Worm (Caenorhabditis elegans) whole organism, mixed stage, embryonic: ENCODE results near the gene adah-1.

Experiments
- M03D4.4 ChIP-seq: sonication (generic microtip); optimal IDR thresholded peaks from 2 replicates; lab custom pipeline; 2017; ENCODE audit warnings: mild to moderate bottlenecking, missing genetic modification characterization, missing compliant biosample characterization
- bed-3 ChIP-seq: fragments of 200-800 bp; sonication (Bioruptor generic); optimal IDR thresholded peaks from 3 replicates; lab custom pipeline; 2018; ENCODE audit warnings: mild to moderate bottlenecking, missing genetic modification characterization, moderate library complexity, missing compliant biosample characterization
- blmp-1 ChIP-seq: fragments of 150-350 bp; optimal IDR thresholded peaks from 2 replicates; lab custom pipeline; 2014; ENCODE audit warnings: missing biosample characterization, missing genetic modification characterization
- ceh-39 ChIP-seq: fragments of 150-350 bp; optimal IDR thresholded peaks from 2 replicates; lab custom pipeline; 2014; ENCODE audit warnings: missing biosample characterization, missing genetic modification characterization
- ceh-43 ChIP-seq: fragments of 200-800 bp; sonication (Bioruptor generic); optimal IDR thresholded peaks from 2 replicates; lab custom pipeline; 2018; ENCODE audit warnings: mild to moderate bottlenecking, missing genetic modification characterization, moderate library complexity, missing compliant biosample characterization
- ceh-83 ChIP-seq: fragments of 200-800 bp; sonication (Bioruptor generic); optimal IDR thresholded peaks from 2 replicates; lab custom pipeline; 2018; ENCODE audit warnings: mild to moderate bottlenecking, missing genetic modification characterization, missing compliant biosample characterization
- cnd-1 ChIP-seq: fragments of 200-800 bp; sonication (Bioruptor generic); optimal IDR thresholded peaks from 2 replicates; lab custom pipeline; 2018; ENCODE audit warnings: mild to moderate bottlenecking, missing genetic modification characterization, missing compliant biosample characterization
- drap-1 ChIP-seq: fragments of 200-800 bp; sonication (Bioruptor generic); optimal IDR thresholded peaks from 3 replicates; lab custom pipeline; 2018; ENCODE audit warnings: mild to moderate bottlenecking, missing genetic modification characterization, missing compliant biosample characterization
- elt-1 ChIP-seq: sonication (generic microtip); optimal IDR thresholded peaks from 2 replicates; lab custom pipeline; 2017; ENCODE audit warnings: missing genetic modification characterization, mild to moderate bottlenecking, missing compliant biosample characterization, antibody characterized with exemption, moderate library complexity, borderline replicate concordance; ENCODE audit not compliant: insufficient read depth
- elt-3 ChIP-seq: fragments of 150-350 bp; optimal IDR thresholded peaks from 2 replicates; lab custom pipeline; 2014; ENCODE audit warnings: missing biosample characterization, missing genetic modification characterization
- flh-1 ChIP-seq: fragments of 200-800 bp; sonication (Bioruptor generic); optimal IDR thresholded peaks from 2 replicates; lab custom pipeline; 2018; ENCODE audit warnings: mild to moderate bottlenecking, missing genetic modification characterization, moderate library complexity, missing compliant biosample characterization
- hlh-1 ChIP-seq: fragments of 150-350 bp; optimal IDR thresholded peaks from 2 replicates; lab custom pipeline; 2014; ENCODE audit warnings: missing biosample characterization, missing genetic modification reagents, missing genetic modification characterization
- lin-13 ChIP-seq: fragments of 150-350 bp; optimal IDR thresholded peaks from 2 replicates; lab custom pipeline; 2014; ENCODE audit warnings: missing biosample characterization, missing genetic modification characterization
- lsy-2 ChIP-seq: fragments of 150-350 bp; optimal IDR thresholded peaks from 2 replicates; lab custom pipeline; 2014; ENCODE audit warnings: missing biosample characterization, missing genetic modification characterization
- mls-2 ChIP-seq: sonication (generic microtip); optimal IDR thresholded peaks from 2 replicates; lab custom pipeline; 2016; ENCODE audit warnings: mild to moderate bottlenecking, missing genetic modification characterization, moderate library complexity, missing compliant biosample characterization
- nhr-12 ChIP-seq: fragments of 150-350 bp; optimal IDR thresholded peaks from 2 replicates; lab custom pipeline; 2014; ENCODE audit warnings: missing biosample characterization, missing genetic modification characterization
- nhr-2 ChIP-seq: fragments of 150-350 bp; optimal IDR thresholded peaks from 2 replicates; lab custom pipeline; 2014; ENCODE audit warnings: missing biosample characterization, missing genetic modification characterization
- nhr-237 ChIP-seq: fragments of 150-350 bp; optimal IDR thresholded peaks from 2 replicates; lab custom pipeline; 2014; ENCODE audit warnings: missing biosample characterization, missing genetic modification characterization
- nhr-28 ChIP-seq: fragments of 150-350 bp; optimal IDR thresholded peaks from 2 replicates; lab custom pipeline; 2014; ENCODE audit warnings: missing biosample characterization, missing genetic modification characterization
- pha-4 ChIP-seq: fragments of 150-350 bp; optimal IDR thresholded peaks from 2 replicates; lab custom pipeline; 2018; ENCODE audit warnings: missing biosample characterization, missing genetic modification reagents, missing genetic modification characterization
- sem-2 ChIP-seq: fragments of 200-800 bp; sonication (Bioruptor generic); optimal IDR thresholded peaks from 2 replicates; lab custom pipeline; 2018; ENCODE audit warnings: mild to moderate bottlenecking, missing genetic modification characterization, missing compliant biosample characterization
- snpc-4 ChIP-seq: fragments of 150-350 bp; optimal IDR thresholded peaks from 2 replicates; lab custom pipeline; 2014; ENCODE audit warnings: missing biosample characterization, missing genetic modification characterization
- sptf-1 ChIP-seq: sonication (generic microtip); optimal IDR thresholded peaks from 2 replicates; lab custom pipeline; 2017; ENCODE audit warnings: mild to moderate bottlenecking, missing genetic modification characterization, moderate library complexity, missing compliant biosample characterization
- tbx-8 ChIP-seq: fragments of 200-800 bp; sonication (Bioruptor generic); optimal IDR thresholded peaks from 2 replicates; lab custom pipeline; 2018; ENCODE audit warnings: mild to moderate bottlenecking, missing genetic modification characterization, moderate library complexity, missing compliant biosample characterization
- unc-120 ChIP-seq: sonication (generic microtip); optimal IDR thresholded peaks from 2 replicates; lab custom pipeline; 2017; ENCODE audit warnings: missing genetic modification characterization, missing compliant biosample characterization; ENCODE audit not compliant: poor library complexity, severe bottlenecking
- unc-39 ChIP-seq: fragments of 150-350 bp; optimal IDR thresholded peaks from 2 replicates; lab custom pipeline; 2014; ENCODE audit warnings: missing biosample characterization, missing genetic modification characterization
- unc-62 ChIP-seq: fragments of 150-350 bp; optimal IDR thresholded peaks from 2 replicates; lab custom pipeline; 2014; ENCODE audit warnings: missing biosample characterization, missing genetic modification reagents, missing genetic modification characterization
- zip-8 ChIP-seq: fragments of 150-350 bp; optimal IDR thresholded peaks from 2 replicates; lab custom pipeline; 2014; ENCODE audit warnings: missing biosample characterization, missing genetic modification characterization
- ztf-11 ChIP-seq: fragments of 150-350 bp; optimal IDR thresholded peaks from 2 replicates; lab custom pipeline; 2014; ENCODE audit warnings: missing biosample characterization, missing genetic modification characterization

Gene adah-1

DNA sequence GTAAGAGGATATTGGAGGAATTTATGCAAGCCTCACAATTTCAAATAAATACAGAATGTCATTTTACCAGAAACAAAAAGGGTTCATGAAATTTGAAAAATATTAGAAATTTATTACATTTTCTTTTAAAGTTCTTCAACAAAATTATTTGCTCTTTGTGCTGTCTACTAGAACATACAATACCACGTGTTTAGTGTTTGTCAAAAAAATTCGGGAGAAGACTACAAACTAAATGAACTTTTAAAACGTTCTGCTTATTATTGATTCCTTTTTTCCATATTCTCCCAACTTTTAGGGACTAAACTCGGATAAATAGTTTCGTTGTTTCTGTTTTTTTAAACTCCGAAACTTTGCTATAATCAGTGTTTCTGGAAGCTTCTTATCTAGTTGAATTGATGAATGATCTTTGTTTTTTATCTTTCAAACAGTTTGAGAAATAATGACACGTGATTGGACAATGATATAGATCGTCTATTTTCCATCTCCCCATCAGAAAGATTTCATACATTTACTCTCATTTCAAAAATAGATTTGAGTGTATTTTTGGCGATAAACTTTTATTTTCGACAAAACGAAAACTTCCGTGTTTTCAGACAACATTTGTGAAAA lies 24.7 kb downstream of the adah-1 start:
- no peak for TF ChIP-seq zip-8
- TF ChIP-seq mls-2 (tag; lab: Kevin White, UChicago), result no peak
- no peak for TF ChIP-seq elt-1
- TF ChIP-seq lsy-2 (tag; lab: Kevin White, UChicago), result no peak
- TF ChIP-seq M03D4.4 (tag; lab: Kevin White, UChicago), result no peak
- TF ChIP-seq sem-2 (GFP tag; lab: Kevin White, UChicago), result no peak
- TF ChIP-seq cnd-1 (tag; lab: Kevin White, UChicago), result no peak
- TF ChIP-seq ceh-39 (tag; lab: Kevin White, UChicago), result no peak
- TF ChIP-seq bed-3 (GFP tag; lab: Kevin White, UChicago), result no peak
- TF ChIP-seq tbx-8, result no peak
- TF ChIP-seq, all 35 proteins: peak for 0

DNA sequence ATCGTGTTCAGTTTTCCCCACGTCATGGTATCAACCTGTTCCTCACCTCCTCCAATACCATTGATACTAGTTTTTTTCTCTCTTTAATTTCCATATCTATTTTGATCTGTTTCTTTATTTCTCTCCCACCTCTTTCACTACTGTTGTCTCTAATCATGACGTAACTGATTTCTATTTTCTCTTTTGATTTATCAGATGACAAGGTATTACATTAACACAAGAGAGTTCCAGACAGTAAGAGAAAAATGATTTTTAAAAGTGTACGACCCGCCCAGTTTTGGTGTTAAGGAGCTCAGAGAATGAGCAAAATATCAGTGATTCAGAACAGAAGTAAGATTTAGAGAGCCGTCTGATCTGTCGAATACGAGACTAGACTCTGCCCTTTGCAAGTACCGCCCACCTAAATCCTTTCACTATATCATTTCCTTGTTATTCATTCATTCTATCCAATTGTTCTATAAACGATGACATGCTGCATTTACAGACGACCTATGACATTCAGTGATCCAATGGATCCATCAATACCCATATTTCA lies 25.7 kb downstream of the adah-1 start, which contains the start of gene nhr-105:
Gene nhr-105 (plus strand): TSS at position 485 of the 535 bp plus-strand sequence.
- TF ChIP-seq zip-8, result peak; percentile 18
- TF ChIP-seq drap-1 (GFP tag; lab: Kevin White, UChicago), result no peak

DNA sequence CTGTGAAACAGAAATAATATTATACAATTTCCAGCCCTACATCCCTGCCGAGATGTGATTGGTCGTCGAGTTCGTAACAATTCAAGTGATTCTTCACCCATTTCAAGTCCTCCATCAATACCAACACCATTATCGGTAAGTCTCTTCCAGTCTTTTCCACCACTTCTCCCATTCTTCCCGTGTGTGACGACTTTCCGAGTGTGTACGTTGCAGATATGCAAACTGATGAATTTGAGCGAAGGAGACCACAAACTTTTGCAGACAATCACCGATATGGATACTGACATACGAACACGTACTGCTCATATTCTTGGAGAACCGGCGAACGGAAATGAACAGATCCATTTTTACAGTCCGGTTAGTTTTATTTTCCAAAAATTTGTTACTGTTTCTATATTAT lies 27.5 kb downstream of the adah-1 start:
- TF ChIP-seq unc-39 (tag; lab: Kevin White, UChicago) (no peak), ztf-11 (tag; lab: Kevin White, UChicago) (no peak), pha-4 (tag; lab: Kevin White, UChicago) (no peak), nhr-2 (tag; lab: Kevin White, UChicago) (no peak), cnd-1 (tag; lab: Kevin White, UChicago) (no peak), snpc-4 (no peak), lsy-2 (tag; lab: Kevin White, UChicago) (no peak), tbx-8 (no peak), mls-2 (tag; lab: Kevin White, UChicago) (no peak), elt-3 (tag; lab: Kevin White, UChicago) (no peak), nhr-28 (tag; lab: Kevin White, UChicago) (no peak), nhr-237 (no peak), blmp-1 (tag; lab: Kevin White, UChicago) (no peak), sem-2 (GFP tag; lab: Kevin White, UChicago) (no peak), hlh-1 (tag; lab: Kevin White, UChicago) (no peak), flh-1 (GFP tag; lab: Kevin White, UChicago) (no peak), unc-62 (GFP tag; lab: Kevin White, UChicago) (no peak), ceh-43 (no peak)

DNA sequence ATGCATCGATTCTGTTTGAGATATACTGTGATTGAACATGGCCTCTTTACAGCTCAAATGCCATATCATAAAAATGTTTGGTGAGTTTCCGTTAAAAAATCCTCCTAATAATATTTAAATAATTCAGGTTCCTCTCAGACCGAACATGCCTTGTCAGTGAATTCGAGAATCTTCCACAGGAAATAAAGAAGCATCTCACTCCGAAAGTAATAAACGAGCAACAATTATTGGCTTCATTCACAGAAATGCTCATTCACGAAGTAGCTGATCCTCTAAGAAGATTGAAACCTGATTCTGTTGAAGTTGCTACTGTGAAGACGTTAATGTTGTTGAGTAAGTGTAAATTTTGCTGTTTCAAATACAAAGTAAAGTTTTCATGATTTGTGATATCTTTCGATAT lies 28.1 kb downstream of the adah-1 start:
- TF ChIP-seq tbx-8 (no peak), ceh-83 (no peak), nhr-12 (tag; lab: Kevin White, UChicago) (no peak), lsy-2 (tag; lab: Kevin White, UChicago) (no peak), hlh-1 (tag; lab: Kevin White, UChicago) (no peak), ceh-43 (no peak), cnd-1 (tag; lab: Kevin White, UChicago) (no peak)

DNA sequence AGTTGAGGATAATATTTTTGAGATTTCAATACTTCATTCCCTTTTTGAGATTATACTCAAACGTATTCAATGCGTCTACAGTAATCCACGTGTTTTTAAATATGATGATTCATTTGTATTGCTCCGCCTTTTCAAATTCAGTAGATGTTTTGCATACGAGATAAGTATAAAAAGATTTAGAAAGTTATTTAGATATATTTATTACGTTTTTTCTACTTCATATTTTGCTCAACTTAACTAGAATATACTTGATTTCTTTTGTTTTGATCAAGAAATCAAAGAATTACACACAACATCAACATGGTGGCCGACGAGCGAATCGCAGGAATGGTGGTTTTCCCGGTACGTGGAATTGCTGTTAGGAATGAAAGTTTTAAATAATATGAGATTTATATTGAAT lies 33.7 kb downstream of the adah-1 start, which contains the start of gene srx-50:
Gene srx-50 (plus strand): TSS at position 301 of the 400 bp plus-strand sequence.
- no peak for TF ChIP-seq sptf-1

DNA sequence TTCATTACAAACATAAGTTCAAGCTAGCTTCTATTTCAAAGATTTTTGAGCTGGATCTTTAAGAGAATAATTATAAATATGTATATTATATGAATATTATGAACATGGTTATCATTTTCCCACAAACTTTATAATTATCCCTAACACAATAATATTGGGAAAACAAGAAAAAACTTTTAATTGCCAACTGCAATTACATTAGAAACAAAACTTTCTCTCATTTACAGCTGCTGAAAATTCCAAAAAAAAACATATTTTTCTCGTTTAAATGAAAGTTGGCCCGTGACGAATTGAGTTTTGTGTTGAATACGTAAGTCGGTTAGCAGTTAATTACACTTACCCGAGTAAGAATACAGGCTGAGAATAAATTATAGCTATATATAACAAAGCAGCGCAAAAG lies 38.7 kb downstream of the adah-1 start:
- TF ChIP-seq sptf-1 (no peak), lin-13 (no peak), unc-120 (tag; lab: Kevin White, UChicago) (no peak), tbx-8 (no peak), unc-62 (GFP tag; lab: Kevin White, UChicago) (no peak), drap-1 (GFP tag; lab: Kevin White, UChicago) (no peak), snpc-4 (no peak)
